Worm (Caenorhabditis elegans) whole organism, early embryonic: ENCODE data around the gene srab-1.

ENCODE experiments used
- ama-1 ChIP-seq: fragments of 150-350 bp; optimal IDR thresholded peaks from 2 replicates; lab custom pipeline; 2014
- ceh-36 ChIP-seq: sonication (generic microtip); optimal IDR thresholded peaks from 2 replicates; lab custom pipeline; 2016; ENCODE audit warnings: missing genetic modification characterization, inconsistent platforms, missing compliant biosample characterization
- hmbx-1 ChIP-seq: sonication (generic microtip); optimal IDR thresholded peaks from 2 replicates; lab custom pipeline; 2016; ENCODE audit warnings: mild to moderate bottlenecking, missing genetic modification characterization, missing compliant biosample characterization
- hmg-4 ChIP-seq: fragments of 200-800 bp; sonication (Bioruptor generic); optimal IDR thresholded peaks from 2 replicates; lab custom pipeline; 2018; ENCODE audit warnings: mild to moderate bottlenecking, missing genetic modification characterization, missing compliant biosample characterization
- pes-1 ChIP-seq: fragments of 200-800 bp; sonication (Bioruptor generic); IDR thresholded peaks from 2 replicates; pipeline ENCODE4 v1.3.6; 2022; ENCODE audit warnings: missing genetic modification reagents, missing genetic modification characterization, missing compliant biosample characterization
- tbx-11 ChIP-seq: fragments of 200-800 bp; sonication (Bioruptor generic); IDR thresholded peaks from 2 replicates; pipeline ENCODE4 v1.3.6; 2022; ENCODE audit warnings: missing genetic modification characterization, missing compliant biosample characterization

- TF ChIP-seq ama-1 (lab: Kevin White, UChicago) (no peak), tbx-11 (GFP tag; lab: Robert Waterston, UW) (no peak), pes-1 (GFP tag; lab: Robert Waterston, UW) (no peak), hmg-4 (no peak), hmbx-1 (tag; lab: Kevin White, UChicago) (no peak), ceh-36 (no peak)
Observed at ce11 chrV:5069440-5069839, 32.5 kb downstream of the srab-1 start, which contains the start of gene Y58A7A.1.
